Worm (Caenorhabditis elegans) whole organism, L1 larva: ENCODE data around the gene fip-1.

ENCODE experiments used
- C04F5.9 ChIP-seq: sonication (generic microtip); optimal IDR thresholded peaks from 2 replicates; lab custom pipeline; 2016; ENCODE audit warnings: missing genetic modification characterization, missing compliant biosample characterization
- C16A3.4 ChIP-seq: fragments of 150-350 bp; optimal IDR thresholded peaks from 2 replicates; lab custom pipeline; 2014; ENCODE audit warnings: missing biosample characterization, missing genetic modification characterization
- C34B4.2 ChIP-seq: sonication (generic microtip); optimal IDR thresholded peaks from 2 replicates; lab custom pipeline; 2017; ENCODE audit warnings: mild to moderate bottlenecking, missing genetic modification characterization, missing compliant biosample characterization
- F16B12.6 ChIP-seq: fragments of 150-350 bp; optimal IDR thresholded peaks from 2 replicates; lab custom pipeline; 2014; ENCODE audit warnings: missing biosample characterization, missing genetic modification characterization
- Y116A8C.19 ChIP-seq: sonication (generic microtip); optimal IDR thresholded peaks from 2 replicates; lab custom pipeline; 2016; ENCODE audit warnings: missing compliant biosample characterization, missing genetic modification characterization, borderline replicate concordance
- aha-1 ChIP-seq: fragments of 150-350 bp; optimal IDR thresholded peaks from 2 replicates; lab custom pipeline; 2014; ENCODE audit warnings: missing biosample characterization, missing genetic modification characterization
- alr-1 ChIP-seq: fragments of 200-800 bp; sonication (Bioruptor generic); optimal IDR thresholded peaks from 2 replicates; lab custom pipeline; 2018; ENCODE audit warnings: borderline replicate concordance, mild to moderate bottlenecking, missing genetic modification characterization, missing compliant biosample characterization
- ama-1 ChIP-seq: fragments of 150-350 bp; optimal IDR thresholded peaks from 2 replicates; lab custom pipeline; 2014
- blmp-1 ChIP-seq: fragments of 150-350 bp; optimal IDR thresholded peaks from 2 replicates; lab custom pipeline; 2014; ENCODE audit warnings: missing biosample characterization, missing genetic modification characterization
- ceh-8 ChIP-seq: fragments of 200-800 bp; sonication (Bioruptor generic); optimal IDR thresholded peaks from 2 replicates; lab custom pipeline; 2018; ENCODE audit warnings: mild to moderate bottlenecking, missing genetic modification characterization, moderate library complexity, missing compliant biosample characterization
- ceh-82 ChIP-seq, 3 experiments: fragments of 150-350 bp in 1 of 3; sonication (generic microtip) in 2 of 3; optimal IDR thresholded peaks; 2 replicates each; lab custom pipeline; 2014 to 2017; ENCODE audit warnings: missing biosample characterization in 3 of 3, missing genetic modification characterization in 3 of 3
- ceh-88 ChIP-seq: fragments of 200-800 bp; sonication (Bioruptor generic); IDR thresholded peaks from 2 replicates; pipeline ENCODE4 v1.3.6; 2022; ENCODE audit warnings: missing genetic modification characterization, missing compliant biosample characterization
- ceh-90 ChIP-seq: sonication (generic microtip); optimal IDR thresholded peaks from 2 replicates; lab custom pipeline; 2016; ENCODE audit warnings: missing genetic modification characterization, missing compliant biosample characterization
- ces-1 ChIP-seq: fragments of 150-350 bp; optimal IDR thresholded peaks from 2 replicates; lab custom pipeline; 2014; ENCODE audit warnings: missing biosample characterization, missing genetic modification reagents, missing genetic modification characterization
- dsc-1 ChIP-seq: sonication (generic microtip); optimal IDR thresholded peaks from 2 replicates; lab custom pipeline; 2016; ENCODE audit warnings: mild to moderate bottlenecking, missing genetic modification characterization, missing compliant biosample characterization
- efl-1 ChIP-seq, 4 experiments: fragments of 150-350 bp; optimal IDR thresholded peaks in 3 of 4; peaks in 1 of 4; 1 replicate in 1 of 4; 2 replicates in 3 of 4; lab custom pipeline; 2014; ENCODE audit warnings: missing biosample characterization in 2 of 4, missing genetic modification characterization in 2 of 4, missing genetic modification reagents in 2 of 4
- efl-3 ChIP-seq: fragments of 200-800 bp; sonication (Bioruptor generic); optimal IDR thresholded peaks from 2 replicates; lab custom pipeline; 2018; ENCODE audit warnings: mild to moderate bottlenecking, missing genetic modification characterization, missing compliant biosample characterization
- egl-13 ChIP-seq: sonication (generic microtip); optimal IDR thresholded peaks from 2 replicates; lab custom pipeline; 2016; ENCODE audit warnings: missing genotype, missing genetic modification reagents, missing genetic modification characterization, missing compliant biosample characterization
- egl-27 ChIP-seq, 2 experiments: fragments of 150-350 bp in 1 of 2; sonication (generic microtip); optimal IDR thresholded peaks; 3 replicates each; lab custom pipeline; 2017 to 2018; ENCODE audit warnings: missing biosample characterization in 2 of 2, missing genetic modification characterization in 2 of 2, missing genetic modification reagents in 2 of 2
- elt-2 ChIP-seq: sonication (generic microtip); optimal IDR thresholded peaks from 2 replicates; lab custom pipeline; 2016; ENCODE audit warnings: missing genetic modification characterization, mild to moderate bottlenecking, inconsistent platforms, missing compliant biosample characterization, missing genetic modification reagents
- elt-3 ChIP-seq, 6 experiments: fragments of 150-350 bp in 1 of 6; sonication (generic microtip); optimal IDR thresholded peaks; 2 replicates each; lab custom pipeline; 2017 to 2018; ENCODE audit warnings: missing biosample characterization in 6 of 6, missing genetic modification characterization in 6 of 6, inconsistent platforms in 1 of 6
- fkh-4 ChIP-seq: sonication (generic microtip); optimal IDR thresholded peaks from 2 replicates; lab custom pipeline; 2016; ENCODE audit warnings: missing compliant biosample characterization, missing genetic modification characterization, borderline replicate concordance
- fos-1 ChIP-seq: fragments of 150-350 bp; optimal IDR thresholded peaks from 2 replicates; lab custom pipeline; 2014; ENCODE audit warnings: missing biosample characterization, missing genetic modification characterization
- grh-1 ChIP-seq: fragments of 200-800 bp; sonication (Bioruptor generic); IDR thresholded peaks from 2 replicates; pipeline ENCODE4 v1.3.6; 2022; ENCODE audit warnings: missing genetic modification reagents, missing genetic modification characterization, missing compliant biosample characterization
- hlh-17 ChIP-seq: fragments of 200-800 bp; sonication (Bioruptor generic); optimal IDR thresholded peaks from 2 replicates; lab custom pipeline; 2018; ENCODE audit warnings: missing genetic modification characterization, mild to moderate bottlenecking, missing compliant biosample characterization, moderate library complexity, borderline replicate concordance
- irx-1 ChIP-seq: sonication (generic microtip); optimal IDR thresholded peaks from 2 replicates; lab custom pipeline; 2016; ENCODE audit warnings: missing genetic modification characterization, missing compliant biosample characterization
- isw-1 ChIP-seq: fragments of 200-800 bp; sonication (Bioruptor generic); IDR thresholded peaks from 2 replicates; pipeline ENCODE4 v1.3.6; 2022; ENCODE audit warnings: missing genetic modification characterization, missing compliant biosample characterization
- jun-1 ChIP-seq: fragments of 150-350 bp; optimal IDR thresholded peaks from 2 replicates; lab custom pipeline; 2014; ENCODE audit warnings: missing biosample characterization, missing genetic modification reagents, missing genetic modification characterization
- lin-15B ChIP-seq: fragments of 150-350 bp; sonication (generic microtip); optimal IDR thresholded peaks from 3 replicates; lab custom pipeline; 2014; ENCODE audit warnings: missing biosample characterization, missing genetic modification characterization
- lin-39 ChIP-seq: fragments of 150-350 bp; optimal IDR thresholded peaks from 2 replicates; lab custom pipeline; 2014; ENCODE audit warnings: missing biosample characterization, missing genetic modification reagents, missing genetic modification characterization
- mdl-1 ChIP-seq, 2 experiments: fragments of 150-350 bp; optimal IDR thresholded peaks; 2 replicates each; lab custom pipeline; 2014 to 2017; ENCODE audit warnings: missing biosample characterization in 2 of 2, missing genetic modification characterization in 2 of 2, inconsistent platforms in 1 of 2
- mef-2 ChIP-seq: fragments of 150-350 bp; optimal IDR thresholded peaks from 2 replicates; lab custom pipeline; 2014; ENCODE audit warnings: missing biosample characterization, missing genetic modification characterization
- mep-1 ChIP-seq: fragments of 150-350 bp; optimal IDR thresholded peaks from 2 replicates; lab custom pipeline; 2014; ENCODE audit warnings: missing biosample characterization, missing genetic modification characterization
- nhr-11 ChIP-seq: fragments of 150-350 bp; optimal IDR thresholded peaks from 2 replicates; lab custom pipeline; 2014; ENCODE audit warnings: missing biosample characterization, missing genetic modification characterization
- nhr-20 ChIP-seq: sonication (generic microtip); optimal IDR thresholded peaks from 2 replicates; lab custom pipeline; 2016; ENCODE audit warnings: mild to moderate bottlenecking, missing genetic modification characterization, missing compliant biosample characterization
- nhr-28 ChIP-seq: fragments of 150-350 bp; optimal IDR thresholded peaks from 2 replicates; lab custom pipeline; 2014; ENCODE audit warnings: missing biosample characterization, missing genetic modification characterization
- nhr-47 ChIP-seq: sonication (generic microtip); optimal IDR thresholded peaks from 2 replicates; lab custom pipeline; 2016; ENCODE audit warnings: mild to moderate bottlenecking, missing genetic modification characterization, moderate library complexity, missing compliant biosample characterization
- nhr-71 ChIP-seq: sonication (generic microtip); optimal IDR thresholded peaks from 2 replicates; lab custom pipeline; 2016; ENCODE audit warnings: mild to moderate bottlenecking, missing genetic modification characterization, moderate library complexity, missing compliant biosample characterization
- nhr-76 ChIP-seq: sonication (generic microtip); optimal IDR thresholded peaks from 2 replicates; lab custom pipeline; 2017; ENCODE audit warnings: missing biosample characterization, missing genetic modification characterization
- nhr-85 ChIP-seq: sonication (generic microtip); peaks from one replicate; lab custom pipeline; 2016; ENCODE audit warnings: missing genetic modification characterization, inconsistent platforms, missing compliant biosample characterization
- pag-3 ChIP-seq: sonication (generic microtip); optimal IDR thresholded peaks from 2 replicates; lab custom pipeline; 2017; ENCODE audit warnings: missing genetic modification characterization, mild to moderate bottlenecking, missing compliant biosample characterization, antibody characterized with exemption, borderline replicate concordance; ENCODE audit not compliant: insufficient read depth
- rnt-1 ChIP-seq: sonication (generic microtip); optimal IDR thresholded peaks from 2 replicates; lab custom pipeline; 2016; ENCODE audit warnings: mild to moderate bottlenecking, missing genetic modification characterization, moderate library complexity, missing compliant biosample characterization
- snu-23 ChIP-seq: sonication (generic microtip); optimal IDR thresholded peaks from 2 replicates; lab custom pipeline; 2016; ENCODE audit warnings: missing genetic modification characterization, missing compliant biosample characterization
- sup-37 ChIP-seq: fragments of 200-800 bp; sonication (Bioruptor generic); optimal IDR thresholded peaks from 2 replicates; lab custom pipeline; 2018; ENCODE audit warnings: mild to moderate bottlenecking, missing genetic modification characterization, missing compliant biosample characterization
- swsn-7 ChIP-seq: sonication (generic microtip); optimal IDR thresholded peaks from 2 replicates; lab custom pipeline; 2016; ENCODE audit warnings: missing genetic modification characterization, missing compliant biosample characterization
- tbx-2 ChIP-seq: sonication (generic microtip); optimal IDR thresholded peaks from 2 replicates; lab custom pipeline; 2016; ENCODE audit warnings: missing genetic modification characterization, missing compliant biosample characterization
- unc-62 ChIP-seq: fragments of 150-350 bp; optimal IDR thresholded peaks from 2 replicates; lab custom pipeline; 2014; ENCODE audit warnings: missing biosample characterization, missing genetic modification reagents, missing genetic modification characterization
- unc-86 ChIP-seq: sonication (generic microtip); optimal IDR thresholded peaks from 2 replicates; lab custom pipeline; 2016; ENCODE audit warnings: missing genetic modification characterization, missing compliant biosample characterization
- unc-98 ChIP-seq: fragments of 200-800 bp; sonication (Bioruptor generic); IDR thresholded peaks from 2 replicates; pipeline ENCODE4 v1.3.6; 2022; ENCODE audit warnings: missing genetic modification characterization, missing compliant biosample characterization
- ztf-11 ChIP-seq, 2 experiments: sonication (generic microtip); optimal IDR thresholded peaks; 2 replicates each; lab custom pipeline; 2016 to 2017; ENCODE audit warnings: missing genetic modification characterization in 2 of 2, missing biosample characterization in 1 of 2, missing compliant biosample characterization in 1 of 2

The fip-1 gene

DNA sequence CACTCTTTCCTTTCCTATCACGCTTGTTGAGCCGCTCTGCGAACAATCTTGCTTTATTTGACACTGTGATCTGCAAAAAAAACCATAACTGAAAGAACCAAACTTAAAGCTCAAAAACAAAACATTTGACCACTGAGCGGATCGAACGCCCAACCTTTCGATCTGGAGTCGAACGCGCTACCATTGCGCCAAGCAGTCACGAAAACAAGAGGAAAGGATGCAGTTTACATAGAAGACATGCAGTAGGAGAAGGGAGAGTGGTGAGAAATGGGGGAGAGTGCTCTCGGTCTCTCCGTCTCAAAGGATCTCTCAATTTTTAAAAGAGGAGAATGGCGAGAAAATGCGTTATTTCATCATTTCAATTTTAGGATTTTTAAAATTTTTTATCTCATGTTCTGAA is 38.8 kb downstream of the fip-1 start (continued):
- TF ChIP-seq hlh-17 (GFP tag; lab: Kevin White, UChicago) (no peak), lin-15B (tag; lab: Kevin White, UChicago) (no peak), dsc-1 (tag; lab: Kevin White, UChicago) (peak; percentile 75), blmp-1 (tag; lab: Kevin White, UChicago) (peak; percentile 2), ama-1 (peak; percentile 34), C04F5.9 (tag; lab: Kevin White, UChicago) (peak; percentile 8), nhr-20 (tag; lab: Kevin White, UChicago) (peak; percentile 68), efl-3 (no peak), ceh-90 (tag; lab: Kevin White, UChicago) (peak; percentile 12), ceh-88 (GFP tag; lab: Robert Waterston, UW) (0 out of 2 replicates have a peak, but pooled peaks have one; percentile 19), C16A3.4 (tag; lab: Kevin White, UChicago) (peak; percentile 71), mef-2 (no peak), nhr-11 (no peak), lin-39 (no peak), swsn-7 (tag; lab: Kevin White, UChicago) (peak; percentile 71), elt-3 (tag; optimal IDR thresholded peaks at IDR 0.05; lab: Kevin White, UChicago) (peak in 1 of 6 experiments; percentile 43), snu-23 (GFP tag; lab: Kevin White, UChicago) (peak; percentile 85), unc-62 (GFP tag; lab: Kevin White, UChicago) (no peak), alr-1 (tag; lab: Kevin White, UChicago) (no peak), rnt-1 (tag; lab: Kevin White, UChicago) (peak; percentile 73), unc-86 (tag; lab: Kevin White, UChicago) (peak; percentile 28), ceh-82 (tag; optimal IDR thresholded peaks at IDR 0.05; lab: Kevin White, UChicago) (peak; percentile 23 to 75 (median 51)), nhr-28 (no peak), F16B12.6 (tag; lab: Kevin White, UChicago) (peak; percentile 40), aha-1 (no peak), fos-1 (peak; percentile 24), ces-1 (no peak), jun-1 (peak; percentile 61), ztf-11 (tag; optimal IDR thresholded peaks at IDR 0.05; lab: Kevin White, UChicago) (peak in 1 of 2 experiments; percentile 53), efl-1 (optimal IDR thresholded peaks at IDR 0.05; lab: Kevin White, UChicago) (peak; percentile 66 to 70), efl-1 (GFP tag; optimal IDR thresholded peaks at IDR 0.05 in 1 of 2; lab: Kevin White, UChicago) (peak; percentile 55 to 96), egl-13 (peak; percentile 11)

DNA sequence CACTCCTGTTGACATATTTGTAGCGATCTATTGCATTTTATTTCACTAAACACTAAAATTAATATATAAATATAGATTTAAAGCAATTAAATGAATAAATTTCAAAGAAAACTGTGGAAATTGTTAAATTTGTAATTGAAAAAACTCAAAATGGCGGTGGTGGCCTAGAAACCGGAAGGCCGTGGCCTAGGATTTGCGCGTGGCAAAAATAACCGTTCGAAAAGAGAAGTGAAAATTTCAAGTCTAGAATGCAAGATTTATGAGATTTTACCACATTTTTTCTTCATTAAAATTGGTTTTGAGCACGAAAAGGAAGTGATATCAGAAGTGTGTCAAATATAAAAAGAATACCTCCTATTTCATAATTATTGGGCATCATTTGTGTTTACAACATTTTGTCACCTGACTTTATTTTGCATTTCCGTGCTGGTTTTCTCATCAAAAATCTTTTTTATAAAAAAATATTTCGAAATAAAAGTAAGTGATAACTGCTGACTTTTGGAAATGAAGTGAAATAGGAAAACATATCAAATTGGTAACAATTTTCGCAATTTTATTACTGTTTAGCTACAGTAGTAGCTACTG is 44.2 kb downstream of the fip-1 start, which contains the start of gene fli-1:
fli-1 (minus strand) TSS at position 58 of the 585 bp plus-strand sequence.
- TF ChIP-seq C34B4.2 (no peak), pag-3 (tag; lab: Kevin White, UChicago) (no peak), ztf-11 (tag; optimal IDR thresholded peaks at IDR 0.05; lab: Kevin White, UChicago) (peak in 1 of 2 experiments; percentile 14), nhr-47 (peak; percentile 45), ceh-82 (tag; optimal IDR thresholded peaks at IDR 0.05; lab: Kevin White, UChicago) (no peak), nhr-76 (tag; lab: Kevin White, UChicago) (no peak), mdl-1 (tag; optimal IDR thresholded peaks at IDR 0.05; lab: Kevin White, UChicago) (no peak), lin-15B (tag; lab: Kevin White, UChicago) (no peak), swsn-7 (tag; lab: Kevin White, UChicago) (peak; percentile 5), unc-98 (0 out of 2 replicates have a peak, but pooled peaks have one; percentile 13), elt-2 (no peak), grh-1 (no peak), nhr-71 (peak; percentile 42), mef-2 (no peak), alr-1 (tag; lab: Kevin White, UChicago) (no peak), hlh-17 (GFP tag; lab: Kevin White, UChicago) (no peak), fos-1 (no peak), nhr-85 (tag; lab: Kevin White, UChicago) (no peak), sup-37 (GFP tag; lab: Kevin White, UChicago) (no peak), fkh-4 (tag; lab: Kevin White, UChicago) (no peak), ceh-8 (GFP tag; lab: Kevin White, UChicago) (no peak), Y116A8C.19 (no peak), isw-1 (no peak), mep-1 (tag; lab: Kevin White, UChicago) (peak; percentile 44), egl-27 (tag; optimal IDR thresholded peaks at IDR 0.05; lab: Kevin White, UChicago) (no peak), tbx-2 (tag; lab: Kevin White, UChicago) (no peak), irx-1 (tag; lab: Kevin White, UChicago) (no peak)
